Fruit fly (Drosophila melanogaster) whole organism, embryonic: Measurements from ENCODE around the gene CG6481.
A peak's percentile ranks its signal among the peaks of the same experiment; 100 is the strongest.

ENCODE experiments used
- Abd-B ChIP-seq: fragments of 200-800 bp; sonication (Bioruptor generic); optimal IDR thresholded peaks from 2 replicates; lab custom pipeline; 2018; ENCODE audit warnings: missing biosample characterization, mild to moderate bottlenecking, missing genetic modification characterization, moderate library complexity
- Asciz ChIP-seq: fragments of 200-800 bp; sonication (Bioruptor generic); optimal IDR thresholded peaks from 2 replicates; lab custom pipeline; 2017; ENCODE audit warnings: missing biosample characterization, mild to moderate bottlenecking, missing genetic modification characterization, missing genetic modification reagents
- CG10959 ChIP-seq: fragments of 200-800 bp; sonication (Bioruptor generic); IDR thresholded peaks from 2 replicates; pipeline ENCODE4 v1.3.6; 2022; ENCODE audit warnings: missing biosample characterization, missing genetic modification characterization
- CG14441 ChIP-seq: fragments of 200-800 bp; sonication (Bioruptor generic); IDR thresholded peaks from 2 replicates; pipeline ENCODE4 v1.3.6; 2022; ENCODE audit warnings: missing biosample characterization, missing genetic modification characterization
- CG14710 ChIP-seq: fragments of 200-800 bp; sonication (Bioruptor generic); optimal IDR thresholded peaks from 3 replicates; lab custom pipeline; 2019; ENCODE audit warnings: missing biosample characterization, mild to moderate bottlenecking, missing genetic modification characterization, moderate library complexity
- CG14965 ChIP-seq: fragments of 200-800 bp; sonication (Bioruptor generic); optimal IDR thresholded peaks from 2 replicates; lab custom pipeline; 2016; ENCODE audit warnings: missing biosample characterization, missing genetic modification characterization, borderline replicate concordance
- CG15601 ChIP-seq: fragments of 200-800 bp; sonication (Bioruptor generic); optimal IDR thresholded peaks from 3 replicates; lab custom pipeline; 2019; ENCODE audit warnings: missing biosample characterization, mild to moderate bottlenecking, missing genetic modification characterization, moderate library complexity
- CG15696 ChIP-seq: fragments of 200-800 bp; sonication (Bioruptor generic); optimal IDR thresholded peaks from 2 replicates; lab custom pipeline; 2019; ENCODE audit warnings: missing biosample characterization, mild to moderate bottlenecking, missing genetic modification characterization, moderate library complexity
- CG1602 ChIP-seq: fragments of 200-800 bp; sonication (Bioruptor generic); optimal IDR thresholded peaks from 3 replicates; lab custom pipeline; 2016; ENCODE audit warnings: missing biosample characterization, missing genetic modification characterization
- CG16863 ChIP-seq: fragments of 200-800 bp; sonication (Bioruptor generic); optimal IDR thresholded peaks from 3 replicates; lab custom pipeline; 2016; ENCODE audit warnings: missing biosample characterization, missing genetic modification characterization
- CG17328 ChIP-seq: fragments of 200-800 bp; sonication (Bioruptor generic); IDR thresholded peaks from 2 replicates; pipeline ENCODE4 v1.3.6; 2022; ENCODE audit warnings: missing biosample characterization, missing genetic modification characterization
- CG18011 ChIP-seq: fragments of 200-800 bp; sonication (Bioruptor generic); optimal IDR thresholded peaks from 2 replicates; lab custom pipeline; 2017; ENCODE audit warnings: missing biosample characterization, missing genetic modification characterization, mild to moderate bottlenecking, moderate library complexity, missing genotype
- CG1832 ChIP-seq: fragments of 200-800 bp; sonication (Bioruptor generic); optimal IDR thresholded peaks from 2 replicates; lab custom pipeline; 2017; ENCODE audit warnings: missing biosample characterization, mild to moderate bottlenecking, missing genetic modification characterization, inconsistent platforms
- CG18476 ChIP-seq: fragments of 200-800 bp; sonication (Bioruptor generic); optimal IDR thresholded peaks from 2 replicates; lab custom pipeline; 2016; ENCODE audit warnings: missing biosample characterization, mild to moderate bottlenecking, missing genetic modification characterization
- CG31388 ChIP-seq: fragments of 200-800 bp; sonication (Bioruptor generic); optimal IDR thresholded peaks from 2 replicates; lab custom pipeline; 2016; ENCODE audit warnings: missing biosample characterization, missing genetic modification characterization
- CG33213 ChIP-seq: fragments of 200-800 bp; sonication (Bioruptor generic); optimal IDR thresholded peaks from 3 replicates; lab custom pipeline; 2016; ENCODE audit warnings: missing biosample characterization, missing genetic modification characterization
- CG34422 ChIP-seq: fragments of 200-800 bp; sonication (Bioruptor generic); IDR thresholded peaks from 3 replicates; pipeline ENCODE4 v1.3.6; 2022; ENCODE audit warnings: missing biosample characterization, missing genetic modification characterization
- CG4820 ChIP-seq: fragments of 200-800 bp; sonication (Bioruptor generic); optimal IDR thresholded peaks from 3 replicates; lab custom pipeline; 2016; ENCODE audit warnings: missing biosample characterization, missing genetic modification characterization
- CG7839 ChIP-seq: fragments of 200-800 bp; sonication (Bioruptor generic); optimal IDR thresholded peaks from 3 replicates; lab custom pipeline; 2018; ENCODE audit warnings: missing biosample characterization, mild to moderate bottlenecking, missing genetic modification characterization, moderate library complexity
- CG9609 ChIP-seq: fragments of 200-800 bp; sonication (Bioruptor generic); optimal IDR thresholded peaks from 3 replicates; lab custom pipeline; 2016; ENCODE audit warnings: missing biosample characterization, missing genetic modification characterization
- D19A ChIP-seq: fragments of 200-800 bp; optimal IDR thresholded peaks from 3 replicates; lab custom pipeline; 2019; ENCODE audit warnings: missing biosample characterization, mild to moderate bottlenecking, missing genetic modification characterization, moderate library complexity
- E2f1 ChIP-seq: fragments of 200-800 bp; sonication (Bioruptor generic); IDR thresholded peaks from 2 replicates; pipeline ENCODE4 v1.3.6; 2022; ENCODE audit warnings: missing biosample characterization, missing genetic modification characterization
- H15 ChIP-seq: fragments of 200-800 bp; sonication (Bioruptor generic); IDR thresholded peaks from 3 replicates; pipeline ENCODE4 v1.3.6; 2022; ENCODE audit warnings: missing biosample characterization, missing genetic modification characterization
- HLH3B ChIP-seq: fragments of 200-800 bp; sonication (Bioruptor generic); IDR thresholded peaks from 2 replicates; pipeline ENCODE4 v1.3.6; 2022; ENCODE audit warnings: missing biosample characterization, missing genetic modification characterization
- Hmx ChIP-seq: fragments of 200-800 bp; sonication (Bioruptor generic); optimal IDR thresholded peaks from 2 replicates; lab custom pipeline; 2016; ENCODE audit warnings: missing biosample characterization, missing genetic modification characterization
- Kr ChIP-seq: fragments of 200-800 bp; sonication (Bioruptor generic); optimal IDR thresholded peaks from 2 replicates; lab custom pipeline; 2017; ENCODE audit warnings: missing biosample characterization, mild to moderate bottlenecking, missing genetic modification characterization
- Lhr ChIP-seq: fragments of 200-800 bp; sonication (Bioruptor generic); optimal IDR thresholded peaks from 3 replicates; lab custom pipeline; 2017; ENCODE audit warnings: mild to moderate bottlenecking, missing biosample characterization, missing genetic modification reagents, missing genetic modification characterization
- Med ChIP-seq: fragments of 200-800 bp; sonication (Bioruptor generic); peaks from one replicate; lab custom pipeline; 2016; ENCODE audit warnings: missing biosample characterization, missing genetic modification characterization, mild to moderate bottlenecking, inconsistent platforms, moderate library complexity
- Mes4 ChIP-seq: fragments of 200-800 bp; sonication (Bioruptor generic); optimal IDR thresholded peaks from 2 replicates; lab custom pipeline; 2016; ENCODE audit warnings: missing biosample characterization, missing genetic modification characterization
- Myb ChIP-seq: fragments of 200-800 bp; sonication (Bioruptor generic); optimal IDR thresholded peaks from 2 replicates; lab custom pipeline; 2016; ENCODE audit warnings: missing biosample characterization, missing genetic modification characterization
- Nf-YC ChIP-seq: fragments of 200-800 bp; optimal IDR thresholded peaks from 3 replicates; lab custom pipeline; 2019; ENCODE audit warnings: missing biosample characterization, mild to moderate bottlenecking, missing genetic modification characterization, moderate library complexity
- Sox100B ChIP-seq: fragments of 200-800 bp; sonication (Bioruptor generic); optimal IDR thresholded peaks from 3 replicates; lab custom pipeline; 2018; ENCODE audit warnings: missing biosample characterization, mild to moderate bottlenecking, missing genetic modification characterization
- TFAM ChIP-seq: fragments of 200-800 bp; sonication (Bioruptor generic); optimal IDR thresholded peaks from 2 replicates; lab custom pipeline; 2017; ENCODE audit warnings: missing biosample characterization, missing genetic modification characterization, inconsistent platforms
- Xrp1 ChIP-seq: fragments of 200-800 bp; sonication (Bioruptor generic); IDR thresholded peaks from 2 replicates; pipeline ENCODE4 v1.3.6; 2022; ENCODE audit warnings: missing biosample characterization, missing genetic modification characterization
- amos ChIP-seq: fragments of 200-800 bp; sonication (Bioruptor generic); IDR thresholded peaks from 2 replicates; pipeline ENCODE4 v1.3.6; 2022; ENCODE audit warnings: missing biosample characterization, missing genetic modification characterization; ENCODE audit not compliant: partially characterized antibody
- crp ChIP-seq, 2 experiments: fragments of 200-800 bp; sonication (Bioruptor generic); optimal IDR thresholded peaks; 2 replicates in 1 of 2; 3 replicates in 1 of 2; lab custom pipeline; 2017; ENCODE audit warnings: missing biosample characterization in 2 of 2, missing genetic modification characterization in 2 of 2, mild to moderate bottlenecking in 1 of 2, moderate library complexity in 1 of 2
- danr ChIP-seq: fragments of 200-800 bp; sonication (Bioruptor generic); IDR thresholded peaks from 2 replicates; pipeline ENCODE4 v1.3.6; 2022; ENCODE audit warnings: missing biosample characterization, missing genetic modification characterization
- dati ChIP-seq: fragments of 200-800 bp; sonication (Bioruptor generic); IDR thresholded peaks from 2 replicates; pipeline ENCODE4 v1.3.6; 2022; ENCODE audit warnings: missing biosample characterization, missing genetic modification characterization
- dmrt11E ChIP-seq: fragments of 200-800 bp; sonication (Bioruptor generic); optimal IDR thresholded peaks from 3 replicates; lab custom pipeline; 2018; ENCODE audit warnings: missing biosample characterization, mild to moderate bottlenecking, missing genetic modification characterization, moderate library complexity
- dmrt99B ChIP-seq: fragments of 200-800 bp; sonication (Bioruptor generic); optimal IDR thresholded peaks from 2 replicates; lab custom pipeline; 2018; ENCODE audit warnings: missing biosample characterization, mild to moderate bottlenecking, missing genetic modification characterization, moderate library complexity
- dpn ChIP-seq, 2 experiments: fragments of 200-800 bp; sonication (Bioruptor generic); optimal IDR thresholded peaks; 3 replicates each; lab custom pipeline; 2016; ENCODE audit warnings: missing biosample characterization in 2 of 2, missing genetic modification characterization in 2 of 2
- grn ChIP-seq: fragments of 200-800 bp; sonication (Bioruptor generic); optimal IDR thresholded peaks from 3 replicates; lab custom pipeline; 2017; ENCODE audit warnings: missing biosample characterization, missing genetic modification characterization
- gsb ChIP-seq: fragments of 200-800 bp; sonication (Bioruptor generic); IDR thresholded peaks from 2 replicates; pipeline ENCODE4 v1.3.6; 2022; ENCODE audit warnings: missing biosample characterization, missing genetic modification characterization
- h ChIP-seq: fragments of >200 bp; optimal IDR thresholded peaks from 2 replicates; lab custom pipeline; 2017
- luna ChIP-seq: fragments of 200-800 bp; sonication (Bioruptor generic); optimal IDR thresholded peaks from 2 replicates; lab custom pipeline; 2016; ENCODE audit warnings: missing biosample characterization, missing genetic modification characterization
- ranshi ChIP-seq: fragments of 200-800 bp; sonication (Bioruptor generic); IDR thresholded peaks from 2 replicates; pipeline ENCODE4 v1.3.6; 2022; ENCODE audit warnings: missing biosample characterization, missing genetic modification characterization
- shn ChIP-seq: fragments of 200-800 bp; sonication (Bioruptor generic); optimal IDR thresholded peaks from 3 replicates; lab custom pipeline; 2016; ENCODE audit warnings: missing biosample characterization, missing genetic modification characterization
- tgo ChIP-seq: fragments of 200-800 bp; sonication (Bioruptor generic); IDR thresholded peaks from 3 replicates; pipeline ENCODE4 v1.3.6; 2022; ENCODE audit warnings: missing biosample characterization, missing genetic modification characterization
- trem ChIP-seq: fragments of 200-800 bp; optimal IDR thresholded peaks from 3 replicates; lab custom pipeline; 2019; ENCODE audit warnings: missing biosample characterization, mild to moderate bottlenecking, missing genetic modification characterization, moderate library complexity
- zf30C ChIP-seq: fragments of 200-800 bp; sonication (Bioruptor generic); optimal IDR thresholded peaks from 3 replicates; lab custom pipeline; 2018; ENCODE audit warnings: missing biosample characterization, mild to moderate bottlenecking, missing genetic modification characterization

Gene CG6481

DNA sequence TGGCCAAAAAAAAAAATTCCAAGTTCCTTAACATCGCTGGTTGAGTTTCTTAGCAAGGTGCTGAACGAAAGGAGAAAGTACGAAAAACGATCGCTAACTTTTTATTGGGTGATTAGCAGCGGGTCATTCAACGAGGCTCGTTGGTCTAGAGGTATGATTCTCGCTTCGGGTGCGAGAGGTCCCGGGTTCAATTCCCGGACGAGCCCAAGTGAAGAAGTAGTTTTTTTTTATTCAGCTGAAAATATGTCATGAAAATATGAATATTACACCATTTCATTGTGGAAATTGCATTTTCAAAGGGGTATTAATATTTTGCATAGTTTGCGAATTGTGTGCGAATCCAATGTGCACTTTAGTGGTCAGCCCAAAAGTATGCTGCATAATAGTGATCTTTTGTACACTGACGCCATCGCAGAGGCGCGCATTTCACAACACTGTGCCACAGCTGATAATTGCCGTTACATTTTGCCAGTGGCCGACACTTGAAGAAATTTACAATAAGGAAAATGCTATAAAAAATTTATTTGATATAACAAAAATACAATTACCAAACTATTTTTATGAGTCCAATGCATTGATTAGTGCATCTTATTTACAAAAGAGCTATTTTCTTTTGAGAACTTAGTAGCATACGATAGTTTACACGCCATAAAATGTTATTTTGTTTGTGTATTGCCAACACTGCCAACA, 43.5 kb upstream of the CG6481 start (continued):
- no peak for TF ChIP-seq dmrt99B
- TF ChIP-seq Kr (GFP tag; lab: Kevin White, UChicago), result no peak
- no peak for TF ChIP-seq Hmx
- TF ChIP-seq TFAM, result no peak
- no peak for TF ChIP-seq CG18011 (GFP tag; lab: Kevin White, UChicago)
- 0 out of 2 replicates have a peak, but pooled peaks have one; percentile 19 for TF ChIP-seq CG10959
- peak; percentile 13 for TF ChIP-seq trem
- TF ChIP-seq crp (GFP tag; optimal IDR thresholded peaks at IDR 0.05; lab: Kevin White, UChicago), result peak in 1 of 2 experiments; percentile 72
- TF ChIP-seq CG14710 (tag; lab: Kevin White, UChicago), result peak; percentile 22
- TF ChIP-seq amos (GFP tag; lab: Robert Waterston, UW), result peak; percentile 63; the same call in 1 of the 2 replicates
- no peak for TF ChIP-seq CG15696 (tag; lab: Kevin White, UChicago)
- peak; percentile 78 for TF ChIP-seq Med (GFP tag; lab: Kevin White, UChicago)
- no peak for TF ChIP-seq dpn (GFP tag; optimal IDR thresholded peaks at IDR 0.05; lab: Kevin White, UChicago)
- peak; percentile 5 for TF ChIP-seq Abd-B (GFP tag; lab: Kevin White, UChicago)
- TF ChIP-seq D19A (tag; lab: Kevin White, UChicago), result no peak
- 0 out of 2 replicates have a peak, but pooled peaks have one; percentile 11 for TF ChIP-seq E2f1 (GFP tag; lab: Robert Waterston, UW)
- TF ChIP-seq Nf-YC, result no peak
- peak; percentile 61 for TF ChIP-seq zf30C (GFP tag; lab: Kevin White, UChicago)
- peak; percentile 10 for TF ChIP-seq Lhr
- TF ChIP-seq Mes4 (GFP tag; lab: Kevin White, UChicago), result no peak
- TF ChIP-seq, all 482 proteins: peak for 63

DNA sequence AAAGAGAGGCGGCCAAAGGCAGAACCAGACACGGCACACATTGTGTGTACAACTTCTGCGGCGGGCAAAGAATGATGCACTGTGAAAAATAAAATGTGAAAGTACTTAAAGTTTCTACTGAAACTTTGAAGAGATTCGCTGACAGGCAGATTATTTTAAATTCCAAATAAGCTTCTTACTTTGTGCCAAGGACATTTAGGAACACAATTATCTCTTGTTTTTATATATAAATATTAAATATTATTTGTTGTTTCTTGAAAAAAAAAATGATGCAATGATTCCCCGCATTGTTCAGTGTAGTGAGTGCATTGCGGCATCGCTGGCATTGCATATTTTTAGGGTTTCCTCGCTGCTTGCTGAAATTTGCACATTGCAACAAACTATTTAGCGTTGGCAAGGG, 42.7 kb upstream of the CG6481 start:
- TF ChIP-seq CG1832 (GFP tag; lab: Kevin White, UChicago) (no peak), luna (GFP tag; lab: Kevin White, UChicago) (no peak), CG7839 (tag; lab: Kevin White, UChicago) (peak; percentile 21), CG14441 (GFP tag; lab: Robert Waterston, UW) (no peak), dati (GFP tag; lab: Robert Waterston, UW) (no peak), CG9609 (no peak), Myb (GFP tag; lab: Kevin White, UChicago) (no peak), CG4820 (GFP tag; lab: Kevin White, UChicago) (no peak), shn (no peak), CG18476 (GFP tag; lab: Kevin White, UChicago) (no peak), tgo (GFP tag; lab: Robert Waterston, UW) (no peak), Xrp1 (GFP tag; lab: Robert Waterston, UW) (peak; percentile 22; the same call in 1 of the 2 replicates), dmrt11E (no peak), Sox100B (GFP tag; lab: Kevin White, UChicago) (no peak), CG17328 (GFP tag; lab: Robert Waterston, UW) (0 out of 2 replicates have a peak, but pooled peaks have one; percentile 12), danr (no peak), CG33213 (GFP tag; lab: Kevin White, UChicago) (no peak), CG31388 (GFP tag; lab: Kevin White, UChicago) (no peak), TFAM (no peak), CG14965 (GFP tag; lab: Kevin White, UChicago) (no peak), H15 (GFP tag; lab: Robert Waterston, UW) (no peak), CG16863 (GFP tag; lab: Kevin White, UChicago) (no peak), grn (GFP tag; lab: Kevin White, UChicago) (no peak), CG1602 (GFP tag; lab: Kevin White, UChicago) (no peak), h (lab: Kevin White, UChicago) (no peak), D19A (tag; lab: Kevin White, UChicago) (no peak), CG15601 (tag; lab: Kevin White, UChicago) (no peak), ranshi (GFP tag; lab: Robert Waterston, UW) (0 out of 2 replicates have a peak, but pooled peaks have one; percentile 31), Asciz (GFP tag; lab: Kevin White, UChicago) (no peak), CG34422 (GFP tag; lab: Robert Waterston, UW) (no peak), HLH3B (GFP tag; lab: Robert Waterston, UW) (0 out of 2 replicates have a peak, but pooled peaks have one; percentile 6), gsb (no peak), crp (GFP tag; optimal IDR thresholded peaks at IDR 0.05; lab: Kevin White, UChicago) (no peak)
